Worm (Caenorhabditis elegans) whole organism, L1 larva: Measurements from ENCODE around the gene F17A2.16.
A peak's percentile ranks its signal among the peaks of the same experiment; 100 is the strongest.

Experiments
- C04F5.9 ChIP-seq: sonication (generic microtip); optimal IDR thresholded peaks from 2 replicates; lab custom pipeline; 2016; ENCODE audit warnings: missing genetic modification characterization, missing compliant biosample characterization
- C16A3.4 ChIP-seq: fragments of 150-350 bp; optimal IDR thresholded peaks from 2 replicates; lab custom pipeline; 2014; ENCODE audit warnings: missing biosample characterization, missing genetic modification characterization
- alr-1 ChIP-seq: fragments of 200-800 bp; sonication (Bioruptor generic); optimal IDR thresholded peaks from 2 replicates; lab custom pipeline; 2018; ENCODE audit warnings: borderline replicate concordance, mild to moderate bottlenecking, missing genetic modification characterization, missing compliant biosample characterization
- blmp-1 ChIP-seq: fragments of 150-350 bp; optimal IDR thresholded peaks from 2 replicates; lab custom pipeline; 2014; ENCODE audit warnings: missing biosample characterization, missing genetic modification characterization
- ceh-8 ChIP-seq: fragments of 200-800 bp; sonication (Bioruptor generic); optimal IDR thresholded peaks from 2 replicates; lab custom pipeline; 2018; ENCODE audit warnings: mild to moderate bottlenecking, missing genetic modification characterization, moderate library complexity, missing compliant biosample characterization
- ces-1 ChIP-seq: fragments of 150-350 bp; optimal IDR thresholded peaks from 2 replicates; lab custom pipeline; 2014; ENCODE audit warnings: missing biosample characterization, missing genetic modification reagents, missing genetic modification characterization
- dpl-1 ChIP-seq, 3 experiments: fragments of 150-350 bp in 2 of 3; sonication (generic microtip) in 1 of 3; optimal IDR thresholded peaks; 2 replicates each; lab custom pipeline; 2014 to 2017; ENCODE audit warnings: missing biosample characterization in 3 of 3, missing genetic modification characterization in 3 of 3, missing genetic modification reagents in 3 of 3
- efl-1 ChIP-seq, 4 experiments: fragments of 150-350 bp; optimal IDR thresholded peaks in 3 of 4; peaks in 1 of 4; 1 replicate in 1 of 4; 2 replicates in 3 of 4; lab custom pipeline; 2014; ENCODE audit warnings: missing biosample characterization in 2 of 4, missing genetic modification characterization in 2 of 4, missing genetic modification reagents in 2 of 4
- egl-27 ChIP-seq, 2 experiments: fragments of 150-350 bp in 1 of 2; sonication (generic microtip); optimal IDR thresholded peaks; 3 replicates each; lab custom pipeline; 2017 to 2018; ENCODE audit warnings: missing biosample characterization in 2 of 2, missing genetic modification characterization in 2 of 2, missing genetic modification reagents in 2 of 2
- elt-3 ChIP-seq, 6 experiments: fragments of 150-350 bp in 1 of 6; sonication (generic microtip); optimal IDR thresholded peaks; 2 replicates each; lab custom pipeline; 2017 to 2018; ENCODE audit warnings: missing biosample characterization in 6 of 6, missing genetic modification characterization in 6 of 6, inconsistent platforms in 1 of 6
- ets-5 ChIP-seq: fragments of 200-800 bp; sonication (Bioruptor generic); IDR thresholded peaks from 2 replicates; pipeline ENCODE4 v1.3.6; 2022; ENCODE audit warnings: missing genetic modification characterization, missing compliant biosample characterization
- fkh-10 ChIP-seq: sonication (generic microtip); optimal IDR thresholded peaks from 2 replicates; lab custom pipeline; 2017; ENCODE audit warnings: missing biosample characterization, missing genetic modification reagents, missing genetic modification characterization
- fkh-8 ChIP-seq: sonication (generic microtip); optimal IDR thresholded peaks from 2 replicates; lab custom pipeline; 2016; ENCODE audit warnings: mild to moderate bottlenecking, missing genetic modification characterization, missing compliant biosample characterization
- fos-1 ChIP-seq: fragments of 150-350 bp; optimal IDR thresholded peaks from 2 replicates; lab custom pipeline; 2014; ENCODE audit warnings: missing biosample characterization, missing genetic modification characterization
- grh-1 ChIP-seq: fragments of 200-800 bp; sonication (Bioruptor generic); IDR thresholded peaks from 2 replicates; pipeline ENCODE4 v1.3.6; 2022; ENCODE audit warnings: missing genetic modification reagents, missing genetic modification characterization, missing compliant biosample characterization
- hlh-17 ChIP-seq: fragments of 200-800 bp; sonication (Bioruptor generic); optimal IDR thresholded peaks from 2 replicates; lab custom pipeline; 2018; ENCODE audit warnings: missing genetic modification characterization, mild to moderate bottlenecking, missing compliant biosample characterization, moderate library complexity, borderline replicate concordance
- hpl-2 ChIP-seq: fragments of 150-350 bp; optimal IDR thresholded peaks from 2 replicates; lab custom pipeline; 2014; ENCODE audit warnings: missing biosample characterization, missing genetic modification reagents, missing genetic modification characterization
- lin-15B ChIP-seq: fragments of 150-350 bp; sonication (generic microtip); optimal IDR thresholded peaks from 3 replicates; lab custom pipeline; 2014; ENCODE audit warnings: missing biosample characterization, missing genetic modification characterization
- lin-35 ChIP-seq, 2 experiments: fragments of 150-350 bp; optimal IDR thresholded peaks; 2 replicates each; lab custom pipeline; 2014; ENCODE audit warnings: missing biosample characterization in 2 of 2, missing genetic modification characterization in 2 of 2, missing genetic modification reagents in 2 of 2
- lir-3 ChIP-seq: sonication (generic microtip); optimal IDR thresholded peaks from 2 replicates; lab custom pipeline; 2016; ENCODE audit warnings: mild to moderate bottlenecking, missing genetic modification characterization, moderate library complexity, missing compliant biosample characterization; ENCODE audit not compliant: poor library complexity
- lsy-2 ChIP-seq, 2 experiments: fragments of 150-350 bp; optimal IDR thresholded peaks; 2 replicates each; lab custom pipeline; 2014; ENCODE audit warnings: missing biosample characterization in 2 of 2, missing genetic modification characterization in 2 of 2
- mab-9 ChIP-seq: fragments of 200-800 bp; sonication (Bioruptor generic); IDR thresholded peaks from 2 replicates; pipeline ENCODE4 v1.3.6; 2022; ENCODE audit warnings: missing genetic modification reagents, missing genetic modification characterization, missing compliant biosample characterization
- mep-1 ChIP-seq: fragments of 150-350 bp; optimal IDR thresholded peaks from 2 replicates; lab custom pipeline; 2014; ENCODE audit warnings: missing biosample characterization, missing genetic modification characterization
- nhr-11 ChIP-seq: fragments of 150-350 bp; optimal IDR thresholded peaks from 2 replicates; lab custom pipeline; 2014; ENCODE audit warnings: missing biosample characterization, missing genetic modification characterization
- nhr-19 ChIP-seq: fragments of 200-800 bp; sonication (Bioruptor generic); conservative IDR thresholded peaks from 2 replicates; pipeline ENCODE4 v1.3.6; 2022; ENCODE audit warnings: missing genetic modification characterization, missing compliant biosample characterization
- nhr-20 ChIP-seq: sonication (generic microtip); optimal IDR thresholded peaks from 2 replicates; lab custom pipeline; 2016; ENCODE audit warnings: mild to moderate bottlenecking, missing genetic modification characterization, missing compliant biosample characterization
- nhr-237 ChIP-seq: fragments of 150-350 bp; optimal IDR thresholded peaks from 2 replicates; lab custom pipeline; 2014; ENCODE audit warnings: missing biosample characterization, missing genetic modification characterization
- nhr-47 ChIP-seq: sonication (generic microtip); optimal IDR thresholded peaks from 2 replicates; lab custom pipeline; 2016; ENCODE audit warnings: mild to moderate bottlenecking, missing genetic modification characterization, moderate library complexity, missing compliant biosample characterization
- nhr-71 ChIP-seq: sonication (generic microtip); optimal IDR thresholded peaks from 2 replicates; lab custom pipeline; 2016; ENCODE audit warnings: mild to moderate bottlenecking, missing genetic modification characterization, moderate library complexity, missing compliant biosample characterization
- nhr-85 ChIP-seq: sonication (generic microtip); peaks from one replicate; lab custom pipeline; 2016; ENCODE audit warnings: missing genetic modification characterization, inconsistent platforms, missing compliant biosample characterization
- nhr-90 ChIP-seq: sonication (generic microtip); optimal IDR thresholded peaks from 2 replicates; lab custom pipeline; 2016; ENCODE audit warnings: mild to moderate bottlenecking, missing genetic modification characterization, missing compliant biosample characterization; ENCODE audit not compliant: poor library complexity
- pqm-1 ChIP-seq: sonication (generic microtip); optimal IDR thresholded peaks from 3 replicates; lab custom pipeline; 2017; ENCODE audit warnings: missing biosample characterization, missing genetic modification characterization
- rnt-1 ChIP-seq: sonication (generic microtip); optimal IDR thresholded peaks from 2 replicates; lab custom pipeline; 2016; ENCODE audit warnings: mild to moderate bottlenecking, missing genetic modification characterization, moderate library complexity, missing compliant biosample characterization
- snpc-4 ChIP-seq: fragments of 150-350 bp; optimal IDR thresholded peaks from 2 replicates; lab custom pipeline; 2014; ENCODE audit warnings: missing biosample characterization, missing genetic modification characterization
- snu-23 ChIP-seq: sonication (generic microtip); optimal IDR thresholded peaks from 2 replicates; lab custom pipeline; 2016; ENCODE audit warnings: missing genetic modification characterization, missing compliant biosample characterization
- sup-37 ChIP-seq: fragments of 200-800 bp; sonication (Bioruptor generic); optimal IDR thresholded peaks from 2 replicates; lab custom pipeline; 2018; ENCODE audit warnings: mild to moderate bottlenecking, missing genetic modification characterization, missing compliant biosample characterization
- unc-98 ChIP-seq: fragments of 200-800 bp; sonication (Bioruptor generic); IDR thresholded peaks from 2 replicates; pipeline ENCODE4 v1.3.6; 2022; ENCODE audit warnings: missing genetic modification characterization, missing compliant biosample characterization
- vab-15 ChIP-seq: sonication (generic microtip); optimal IDR thresholded peaks from 2 replicates; lab custom pipeline; 2017; ENCODE audit warnings: missing genotype, mild to moderate bottlenecking, missing genetic modification characterization, missing compliant biosample characterization

F17A2.16 gene

ce11 chrX:12337846-12338490 is 29.7 kb downstream of the F17A2.16 start, which contains the start of gene srd-44:
Gene srd-44 (plus strand): TSS chrX:12338440.
- TF ChIP-seq C16A3.4 (tag; lab: Kevin White, UChicago) (peak; percentile 19), pqm-1 (tag; lab: Kevin White, UChicago) (no peak), lin-15B (no peak), lir-3 (peak; percentile 48), nhr-20 (tag; lab: Kevin White, UChicago) (peak; percentile 29), efl-1 (optimal IDR thresholded peaks at IDR 0.05; lab: Kevin White, UChicago) (no peak), efl-1 (GFP tag; optimal IDR thresholded peaks at IDR 0.05 in 1 of 2; lab: Kevin White, UChicago) (peak in 1 of 2 experiments; percentile 58), lsy-2 (tag; optimal IDR thresholded peaks at IDR 0.05; lab: Kevin White, UChicago) (no peak), grh-1 (GFP tag; lab: Robert Waterston, UW) (no peak), nhr-47 (tag; lab: Kevin White, UChicago) (peak; percentile 13), ces-1 (GFP tag; lab: Kevin White, UChicago) (no peak), nhr-19 (GFP tag; lab: Robert Waterston, UW) (0 out of 2 replicates have a peak, but pooled peaks have one; percentile 10), nhr-11 (tag; lab: Kevin White, UChicago) (no peak), hlh-17 (GFP tag; lab: Kevin White, UChicago) (no peak), sup-37 (GFP tag; lab: Kevin White, UChicago) (no peak), elt-3 (tag; optimal IDR thresholded peaks at IDR 0.05; lab: Kevin White, UChicago) (no peak), alr-1 (tag; lab: Kevin White, UChicago) (no peak), snpc-4 (no peak), unc-98 (no peak), mab-9 (GFP tag; lab: Robert Waterston, UW) (no peak), ceh-8 (GFP tag; lab: Kevin White, UChicago) (no peak), egl-27 (tag; optimal IDR thresholded peaks at IDR 0.05; lab: Kevin White, UChicago) (no peak), nhr-71 (peak; percentile 31), snu-23 (GFP tag; lab: Kevin White, UChicago) (peak; percentile 50), nhr-90 (tag; lab: Kevin White, UChicago) (peak; percentile 33), nhr-85 (tag; lab: Kevin White, UChicago) (peak; percentile 40), nhr-237 (no peak), hpl-2 (GFP tag; lab: Kevin White, UChicago) (no peak)

- TF ChIP-seq nhr-237: no peak
- TF ChIP-seq nhr-47 (tag; lab: Kevin White, UChicago): no peak
- no peak for TF ChIP-seq fkh-8 (tag; lab: Kevin White, UChicago)
- TF ChIP-seq rnt-1: no peak
- TF ChIP-seq C04F5.9 (tag; lab: Kevin White, UChicago): no peak
- no peak for TF ChIP-seq nhr-11 (tag; lab: Kevin White, UChicago)
- no peak for TF ChIP-seq dpl-1 (GFP tag; optimal IDR thresholded peaks at IDR 0.05; lab: Kevin White, UChicago)
- TF ChIP-seq blmp-1: no peak
- TF ChIP-seq lin-35 (GFP tag; optimal IDR thresholded peaks at IDR 0.05; lab: Kevin White, UChicago): no peak
- TF ChIP-seq fos-1 (tag; lab: Kevin White, UChicago): no peak
Observed at ce11 chrX:12341338-12341737, 33.1 kb downstream of the F17A2.16 start, which contains the start of gene zig-2. Gene zig-2 (minus strand): TSS chrX:12341438.

- no peak for TF ChIP-seq ets-5 (GFP tag; lab: Robert Waterston, UW)
- no peak for TF ChIP-seq pqm-1 (tag; lab: Kevin White, UChicago)
- no peak for TF ChIP-seq mep-1 (tag; lab: Kevin White, UChicago)
- no peak for TF ChIP-seq fkh-10 (GFP tag; lab: Kevin White, UChicago)
- TF ChIP-seq vab-15: no peak
Observed at ce11 chrX:12343279-12343678, 35.0 kb downstream of the F17A2.16 start, which contains the start of the genes nspc-9 and nspc-10. Gene nspc-9 (minus strand): TSS chrX:12343379. Gene nspc-10 (plus strand): TSS chrX:12343609.
